Fruit fly (Drosophila melanogaster): ENCODE measurements around the gene tHMG2.

tHMG2 gene

dm6 chr3R:22447195-22447873 is 45.4 kb upstream of the tHMG2 start, which contains the start of gene CG34288 (continued):
- 0 out of 3 replicates have a peak, but pooled peaks have one; percentile 9 for TF ChIP-seq gce (GFP tag; IDR thresholded peaks at IDR 0.05)
- no peak for TF ChIP-seq btn (GFP tag; optimal IDR thresholded peaks at IDR 0.05)
- TF ChIP-seq Sox102F (GFP tag; optimal IDR thresholded peaks at IDR 0.05), result peak; percentile 38
- no peak for TF ChIP-seq dmrt11E (tag; optimal IDR thresholded peaks at IDR 0.05)
- TF ChIP-seq CG4820 (GFP tag; optimal IDR thresholded peaks at IDR 0.05), result no peak
- TF ChIP-seq CG9797 (GFP tag; optimal IDR thresholded peaks at IDR 0.05), result no peak
- TF ChIP-seq Mad (GFP tag; optimal IDR thresholded peaks at IDR 0.05), result no peak
- TF ChIP-seq CrebB (tag; optimal IDR thresholded peaks at IDR 0.05), result no peak
- TF ChIP-seq CG32532 (GFP tag; IDR thresholded peaks at IDR 0.05), result peak; percentile 74
- no peak for TF ChIP-seq tin (GFP tag; optimal IDR thresholded peaks at IDR 0.05)
- no peak for TF ChIP-seq Ssrp (tag; optimal IDR thresholded peaks at IDR 0.05)
- TF ChIP-seq CG3726 (GFP tag; IDR thresholded peaks at IDR 0.05), result no peak
- TF ChIP-seq HmgZ (tag; optimal IDR thresholded peaks at IDR 0.05), result peak; percentile 74
- peak; percentile 39; the same call in 1 of the 2 replicates for TF ChIP-seq CkIIα-i1 (GFP tag; IDR thresholded peaks at IDR 0.05)
- TF ChIP-seq CG31365 (tag; optimal IDR thresholded peaks at IDR 0.05), result no peak
- TF ChIP-seq Hmx (GFP tag; optimal IDR thresholded peaks at IDR 0.05), result no peak
- TF ChIP-seq dm (GFP tag; optimal IDR thresholded peaks at IDR 0.05), result no peak
- no peak for TF ChIP-seq CG10366 (GFP tag; IDR thresholded peaks at IDR 0.05)
- TF ChIP-seq sqz (GFP tag; optimal IDR thresholded peaks at IDR 0.05), result no peak
- TF ChIP-seq CG12299 (tag; optimal IDR thresholded peaks at IDR 0.05), result no peak
- TF ChIP-seq CG6272 (GFP tag; IDR thresholded peaks at IDR 0.05), result no peak
- TF ChIP-seq Hand (GFP tag; optimal IDR thresholded peaks at IDR 0.05), result no peak
- TF ChIP-seq Hr51 (GFP tag; optimal IDR thresholded peaks at IDR 0.05), result peak in 1 of 2 experiments; percentile 47
- no peak for TF ChIP-seq CG6765 (GFP tag; optimal IDR thresholded peaks at IDR 0.05)
- no peak for TF ChIP-seq CG18619 (GFP tag; optimal IDR thresholded peaks at IDR 0.05)
- no peak for TF ChIP-seq Sin3A (optimal IDR thresholded peaks at IDR 0.05)
- no peak for TF ChIP-seq HmgD (GFP tag; optimal IDR thresholded peaks at IDR 0.05)
- no peak for TF ChIP-seq cg (GFP tag; optimal IDR thresholded peaks at IDR 0.05)
- TF ChIP-seq Dref (GFP tag; IDR thresholded peaks at IDR 0.05), result peak; percentile 58
- TF ChIP-seq h (optimal IDR thresholded peaks at IDR 0.05), result no peak
- TF ChIP-seq org-1 (GFP tag; optimal IDR thresholded peaks at IDR 0.05), result no peak
- no peak for TF ChIP-seq Doc3 (GFP tag; IDR thresholded peaks at IDR 0.05; ENCODE audit: partially characterized antibody)
- TF ChIP-seq CG14860 (GFP tag; IDR thresholded peaks at IDR 0.05; ENCODE audit: partially characterized antibody), result no peak
- no peak for TF ChIP-seq bsh (GFP tag; optimal IDR thresholded peaks at IDR 0.05)
- peak; percentile 2 for TF ChIP-seq CG12155 (GFP tag; optimal IDR thresholded peaks at IDR 0.05)
- TF ChIP-seq CG17328 (GFP tag; IDR thresholded peaks at IDR 0.05), result peak; percentile 42; the same call in 1 of the 2 replicates
- no peak for TF ChIP-seq CG15696 (tag; optimal IDR thresholded peaks at IDR 0.05)
- TF ChIP-seq CG2712 (tag; optimal IDR thresholded peaks at IDR 0.05), result no peak
- peak; percentile 37; the same call in 1 of the 2 replicates for TF ChIP-seq H2.0 (GFP tag; IDR thresholded peaks at IDR 0.05)
- no peak for TF ChIP-seq lbe (GFP tag; optimal IDR thresholded peaks at IDR 0.05)
- TF ChIP-seq MBD-R2 (GFP tag; IDR thresholded peaks at IDR 0.05), result peak; percentile 13; the same call in 1 of the 2 replicates
- TF ChIP-seq CG15514 (GFP tag; optimal IDR thresholded peaks at IDR 0.05), result no peak
- no peak for TF ChIP-seq CG9609 (GFP tag; optimal IDR thresholded peaks at IDR 0.05)
- TF ChIP-seq wor (GFP tag; IDR thresholded peaks at IDR 0.05), result no peak
- no peak for TF ChIP-seq danr (GFP tag; IDR thresholded peaks at IDR 0.05)
- no peak for TF ChIP-seq Dip3 (GFP tag; optimal IDR thresholded peaks at IDR 0.05)
- TF ChIP-seq fru (optimal IDR thresholded peaks at IDR 0.05), result no peak
- TF ChIP-seq sens-2 (GFP tag; IDR thresholded peaks at IDR 0.05), result no peak
- TF ChIP-seq fu2 (GFP tag; optimal IDR thresholded peaks at IDR 0.05), result no peak
- TF ChIP-seq sc (optimal IDR thresholded peaks at IDR 0.05), result no peak
- no peak for TF ChIP-seq sc (GFP tag; optimal IDR thresholded peaks at IDR 0.05)
- peak; percentile 89 for TF ChIP-seq CG34376 (GFP tag; optimal IDR thresholded peaks at IDR 0.05)
